Fruit fly (Drosophila melanogaster): ENCODE data around the gene Thor.

The Thor gene

DNA sequence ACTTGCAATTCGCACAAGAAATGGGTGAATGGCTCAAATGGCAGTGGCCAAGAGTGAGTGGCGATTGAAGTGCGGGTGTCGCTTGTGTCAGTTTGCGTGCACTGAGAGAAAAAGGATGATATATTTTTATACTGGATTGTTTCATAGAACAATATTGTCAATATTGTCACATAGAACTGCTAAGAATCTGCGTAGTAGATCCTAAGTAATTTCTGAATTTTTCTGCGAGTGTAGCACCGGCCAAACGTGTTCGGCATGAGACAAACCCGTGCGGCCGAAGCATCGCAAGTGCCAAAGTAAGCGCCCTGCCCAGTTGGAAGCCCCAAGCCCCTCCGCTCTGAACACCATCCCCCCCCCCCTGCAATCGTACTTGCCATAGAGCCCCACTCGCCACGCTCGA, 37.9 kb upstream of the Thor start (continued):
- TF ChIP-seq CG5953 (GFP tag; IDR thresholded peaks at IDR 0.05) (peak; percentile 64), CG8944 (GFP tag; optimal IDR thresholded peaks at IDR 0.05) (peak; percentile 51), pros (GFP tag; optimal IDR thresholded peaks at IDR 0.05) (no peak), fd102C (GFP tag; optimal IDR thresholded peaks at IDR 0.05) (no peak), Bgb (GFP tag; IDR thresholded peaks at IDR 0.05; ENCODE audit: partially characterized antibody) (no peak), nom (GFP tag; optimal IDR thresholded peaks at IDR 0.05) (no peak), B-H2 (GFP tag; optimal IDR thresholded peaks at IDR 0.05) (no peak), CG2199 (GFP tag; IDR thresholded peaks at IDR 0.05) (peak; percentile 51; the same call in 1 of the 3 replicates), NFAT (GFP tag; IDR thresholded peaks at IDR 0.05) (peak; percentile 48; the same call in 1 of the 2 replicates), CG13287 (GFP tag; IDR thresholded peaks at IDR 0.05; ENCODE audit: partially characterized antibody) (no peak), zen (tag; optimal IDR thresholded peaks at IDR 0.05) (no peak), Ravus (GFP tag; IDR thresholded peaks at IDR 0.05) (no peak), dmrt99B (tag; optimal IDR thresholded peaks at IDR 0.05) (peak; percentile 85), CG6254 (GFP tag; optimal IDR thresholded peaks at IDR 0.05) (peak; percentile 65), CG11456 (GFP tag; IDR thresholded peaks at IDR 0.05) (peak; percentile 74; the same call in 1 of the 3 replicates), ems (GFP tag; optimal IDR thresholded peaks at IDR 0.05) (peak; percentile 24), slp2 (GFP tag; optimal IDR thresholded peaks at IDR 0.05) (peak; percentile 41), Drgx (GFP tag; IDR thresholded peaks at IDR 0.05) (peak; percentile 92), CG10321 (GFP tag; IDR thresholded peaks at IDR 0.05) (peak; percentile 49; the same call in 1 of the 2 replicates), lbe (GFP tag; optimal IDR thresholded peaks at IDR 0.05) (no peak), bowl (GFP tag; IDR thresholded peaks at IDR 0.05) (no peak), Mes4 (GFP tag; optimal IDR thresholded peaks at IDR 0.05) (peak; percentile 28), tap (tag; optimal IDR thresholded peaks at IDR 0.05) (peak; percentile 72), dimm (GFP tag; IDR thresholded peaks at IDR 0.05) (peak; percentile 57), hth (optimal IDR thresholded peaks at IDR 0.05) (no peak), tna (GFP tag; IDR thresholded peaks at IDR 0.05; ENCODE audit: partially characterized antibody) (no peak), wdn (GFP tag; IDR thresholded peaks at IDR 0.05) (peak; percentile 24; the same call in 1 of the 2 replicates)

DNA sequence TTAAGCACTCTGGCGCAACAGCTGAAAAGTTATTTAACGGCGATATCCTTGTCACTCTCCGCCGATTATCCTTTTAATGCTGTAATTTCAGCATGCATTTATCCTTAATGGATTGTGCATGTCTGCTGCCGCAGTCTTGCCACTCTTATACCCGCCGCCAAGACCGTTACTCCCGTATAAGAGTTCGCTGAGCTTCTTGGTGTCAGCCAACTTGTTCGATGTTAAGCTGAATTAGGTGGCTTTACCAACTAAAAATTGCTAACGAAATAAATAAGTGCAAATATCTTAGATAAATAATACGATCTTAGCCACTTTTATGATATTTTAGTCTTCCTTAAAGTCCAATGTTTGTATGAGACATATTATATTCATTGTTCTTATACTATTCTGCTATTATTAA, 37.1 kb upstream of the Thor start:
- TF ChIP-seq CG5180 (GFP tag; optimal IDR thresholded peaks at IDR 0.05) (peak; percentile 95), Hey (tag; optimal IDR thresholded peaks at IDR 0.05) (no peak), Sry-δ (GFP tag; optimal IDR thresholded peaks at IDR 0.05) (no peak), sens (GFP tag) (peak; percentile 51), Ets65A (GFP tag) (peak; percentile 1)

DNA sequence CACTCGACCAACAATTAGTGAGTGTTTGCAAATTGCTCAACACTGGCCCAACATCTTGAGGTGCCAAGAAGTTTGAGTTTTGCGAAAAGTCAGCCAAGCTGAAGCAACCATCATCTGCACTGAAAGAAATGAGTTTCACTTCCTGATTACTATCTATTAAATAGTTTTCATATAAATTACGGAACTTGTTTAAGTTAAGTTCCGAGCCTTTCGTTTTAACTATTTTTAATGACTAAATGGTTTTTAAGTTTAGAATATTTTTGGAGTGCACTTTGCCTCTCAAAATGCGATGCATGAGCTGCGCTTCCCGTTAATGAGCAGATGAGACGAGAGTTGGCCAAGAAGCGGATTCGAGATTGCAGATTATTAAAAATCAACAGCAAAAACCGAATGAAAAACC, 36.6 kb upstream of the Thor start:
- TF ChIP-seq Ets65A (GFP tag) (peak; percentile 23), CG8281 (tag; optimal IDR thresholded peaks at IDR 0.05) (no peak), fru (optimal IDR thresholded peaks at IDR 0.05) (no peak), H15 (GFP tag; IDR thresholded peaks at IDR 0.05) (no peak), CG9609 (GFP tag; optimal IDR thresholded peaks at IDR 0.05) (no peak), Dll (GFP tag; IDR thresholded peaks at IDR 0.05; ENCODE audit: partially characterized antibody) (no peak), CG6175 (GFP tag; IDR thresholded peaks at IDR 0.05) (no peak), CG31365 (tag; optimal IDR thresholded peaks at IDR 0.05) (no peak), CG33213 (GFP tag; optimal IDR thresholded peaks at IDR 0.05) (no peak), Hr51 (GFP tag; optimal IDR thresholded peaks at IDR 0.05) (no peak), Med (GFP tag) (peak; percentile 46), exex (tag; optimal IDR thresholded peaks at IDR 0.05) (no peak), tgo (GFP tag; IDR thresholded peaks at IDR 0.05) (no peak), CG17829 (tag; optimal IDR thresholded peaks at IDR 0.05) (no peak), pan (optimal IDR thresholded peaks at IDR 0.05) (no peak), pan (GFP tag; optimal IDR thresholded peaks at IDR 0.05 in 1 of 2, IDR thresholded peaks at IDR 0.05 in 1 of 2) (peak in 1 of 2 experiments; percentile 42), CG33557 (GFP tag; optimal IDR thresholded peaks at IDR 0.05) (no peak), Ada2b (GFP tag; IDR thresholded peaks at IDR 0.05) (no peak), CG10321 (GFP tag; IDR thresholded peaks at IDR 0.05) (0 out of 2 replicates have a peak, but pooled peaks have one; percentile 9), Blimp-1 (GFP tag; optimal IDR thresholded peaks at IDR 0.05) (peak; percentile 1), CG3847 (GFP tag; IDR thresholded peaks at IDR 0.05) (no peak)
